Worm (Caenorhabditis elegans) whole organism, early embryonic: ENCODE data around the gene cdka-1.

Experiments
- B0310.2 ChIP-seq: sonication (generic microtip); optimal IDR thresholded peaks from 2 replicates; lab custom pipeline; 2016; ENCODE audit warnings: mild to moderate bottlenecking, missing genetic modification characterization, missing compliant biosample characterization
- ama-1 ChIP-seq: fragments of 150-350 bp; optimal IDR thresholded peaks from 2 replicates; lab custom pipeline; 2014
- flt-1 ChIP-seq: fragments of 200-800 bp; sonication (Bioruptor generic); IDR thresholded peaks from 2 replicates; pipeline ENCODE4 v1.3.6; 2022; ENCODE audit warnings: missing genetic modification characterization, missing compliant biosample characterization
- pes-1 ChIP-seq: fragments of 200-800 bp; sonication (Bioruptor generic); IDR thresholded peaks from 2 replicates; pipeline ENCODE4 v1.3.6; 2022; ENCODE audit warnings: missing genetic modification reagents, missing genetic modification characterization, missing compliant biosample characterization
- tra-4 ChIP-seq: sonication (generic microtip); optimal IDR thresholded peaks from 2 replicates; lab custom pipeline; 2017; ENCODE audit warnings: missing genetic modification characterization, missing compliant biosample characterization

DNA sequence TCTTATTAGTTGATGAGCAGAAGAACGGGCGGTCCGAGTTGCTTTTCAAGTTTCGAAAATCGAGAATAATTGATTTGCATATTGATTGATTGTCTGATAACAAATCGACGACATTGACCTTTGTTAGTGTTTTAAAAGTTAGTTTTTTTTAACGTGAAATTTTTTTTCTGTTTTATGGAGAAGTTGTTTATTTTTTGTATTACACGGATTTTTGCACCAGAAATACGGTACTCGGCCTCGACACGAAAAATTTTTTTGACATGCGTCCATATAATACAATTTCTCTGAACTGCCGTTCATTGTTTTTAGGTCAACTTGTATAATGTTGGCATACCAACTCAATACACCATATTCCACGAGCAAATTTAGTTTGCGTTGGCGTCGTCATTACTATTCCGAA is 3.2 kb upstream of the cdka-1 start, which contains the start of gene T23F11.2:
- no peak for TF ChIP-seq B0310.2 (tag; lab: Kevin White, UChicago)
- no peak for TF ChIP-seq tra-4 (tag; lab: Kevin White, UChicago)
- no peak for TF ChIP-seq ama-1 (lab: Kevin White, UChicago)
- no peak for TF ChIP-seq pes-1 (GFP tag; lab: Robert Waterston, UW)
- no peak for TF ChIP-seq flt-1 (GFP tag; lab: Robert Waterston, UW)
